Worm (Caenorhabditis elegans): ENCODE data around the gene C17G10.7.

DNA sequence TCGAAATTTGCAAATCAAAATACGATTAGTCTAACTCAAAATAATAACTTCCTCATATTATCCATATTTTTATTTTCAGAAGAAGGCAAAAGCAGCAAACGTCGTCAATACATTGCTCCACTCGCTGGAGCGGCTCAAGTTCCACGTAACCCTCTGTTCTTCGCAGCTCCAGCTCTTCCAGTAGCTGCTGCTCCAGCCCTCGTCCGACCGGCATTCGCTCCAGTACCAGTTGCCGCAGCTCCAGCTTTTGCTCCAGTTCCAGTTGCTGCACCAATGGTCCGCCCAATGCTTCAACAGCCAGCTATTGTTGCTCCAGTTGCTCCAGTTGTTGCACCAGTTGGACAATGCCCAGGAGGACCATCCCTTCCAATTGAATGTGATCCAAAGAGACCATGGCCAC, 28.9 kb downstream of the C17G10.7 start:
- TF ChIP-seq ama-1 (optimal IDR thresholded peaks at IDR 0.05) (no peak), nhr-25 (tag; optimal IDR thresholded peaks at IDR 0.05) (no peak), unc-39 (tag; optimal IDR thresholded peaks at IDR 0.05) (no peak), ceh-28 (tag; optimal IDR thresholded peaks at IDR 0.05) (no peak), snpc-4 (tag; optimal IDR thresholded peaks at IDR 0.05) (no peak), mml-1 (tag; optimal IDR thresholded peaks at IDR 0.05) (no peak), fkh-10 (GFP tag; optimal IDR thresholded peaks at IDR 0.05) (no peak), pha-4 (tag; optimal IDR thresholded peaks at IDR 0.05) (no peak), ztf-4 (tag; optimal IDR thresholded peaks at IDR 0.05) (no peak), lin-15B (tag; optimal IDR thresholded peaks at IDR 0.05) (no peak), elt-3 (tag; optimal IDR thresholded peaks at IDR 0.05) (no peak)

Data from whole organism, L3 larva.